Worm (Caenorhabditis elegans): Measurements from ENCODE around the gene cyp-32A1.

- TF ChIP-seq ceh-58 (GFP tag; IDR thresholded peaks at IDR 0.05) (no peak), tlf-1 (GFP tag; optimal IDR thresholded peaks at IDR 0.05) (no peak), T26A5.8 (tag; optimal IDR thresholded peaks at IDR 0.05) (no peak), hlh-26 (GFP tag; conservative IDR thresholded peaks at IDR 0.05) (no peak), lin-54 (GFP tag; optimal IDR thresholded peaks at IDR 0.05) (no peak), ama-1 (optimal IDR thresholded peaks at IDR 0.05) (no peak), ama-1 (GFP tag; optimal IDR thresholded peaks at IDR 0.05) (no peak), F49E8.2 (tag; optimal IDR thresholded peaks at IDR 0.05; ENCODE audit: insufficient read depth) (no peak), mxl-1 (tag; optimal IDR thresholded peaks at IDR 0.05) (no peak), Y56A3A.18 (GFP tag; IDR thresholded peaks at IDR 0.05) (no peak), ceh-27 (GFP tag; optimal IDR thresholded peaks at IDR 0.05) (no peak), rpc-1 (optimal IDR thresholded peaks at IDR 0.05) (no peak), rpc-1 (tag; optimal IDR thresholded peaks at IDR 0.05) (no peak)
Measured at ce11 chrV:7826917-7827316, 45.3 kb downstream of the cyp-32A1 start, which contains the start of gene mig-6.

Measured in whole organism, young adult.